Worm (Caenorhabditis elegans) whole organism, early embryonic: ENCODE results near the gene perm-3.
"Not testable (repeated sequence)": the region's sequence is repeated elsewhere in the genome, so short reads cannot be mapped to it uniquely, and the experiment has no call there.

Experiments used
- B0310.2 ChIP-seq: sonication (generic microtip); optimal IDR thresholded peaks from 2 replicates; lab custom pipeline; 2016; ENCODE audit warnings: mild to moderate bottlenecking, missing genetic modification characterization, missing compliant biosample characterization
- F13C5.2 ChIP-seq: sonication (generic microtip); optimal IDR thresholded peaks from 2 replicates; lab custom pipeline; 2017; ENCODE audit warnings: mild to moderate bottlenecking, missing genetic modification characterization, inconsistent platforms, missing compliant biosample characterization
- aly-1 ChIP-seq: sonication (generic microtip); optimal IDR thresholded peaks from 2 replicates; lab custom pipeline; 2016; ENCODE audit warnings: missing genetic modification characterization, missing compliant biosample characterization
- ama-1 ChIP-seq: fragments of 150-350 bp; optimal IDR thresholded peaks from 2 replicates; lab custom pipeline; 2014
- ceh-13 ChIP-seq: fragments of 200-800 bp; sonication (Bioruptor generic); optimal IDR thresholded peaks from 2 replicates; lab custom pipeline; 2018; ENCODE audit warnings: mild to moderate bottlenecking, missing genetic modification characterization, missing compliant biosample characterization
- ceh-36 ChIP-seq: sonication (generic microtip); optimal IDR thresholded peaks from 2 replicates; lab custom pipeline; 2016; ENCODE audit warnings: missing genetic modification characterization, inconsistent platforms, missing compliant biosample characterization
- ets-7 ChIP-seq: sonication (generic microtip); optimal IDR thresholded peaks from 2 replicates; lab custom pipeline; 2016; ENCODE audit warnings: missing genotype, missing genetic modification characterization, missing compliant biosample characterization
- flt-1 ChIP-seq: fragments of 200-800 bp; sonication (Bioruptor generic); IDR thresholded peaks from 2 replicates; pipeline ENCODE4 v1.3.6; 2022; ENCODE audit warnings: missing genetic modification characterization, missing compliant biosample characterization
- hmbx-1 ChIP-seq: sonication (generic microtip); optimal IDR thresholded peaks from 2 replicates; lab custom pipeline; 2016; ENCODE audit warnings: mild to moderate bottlenecking, missing genetic modification characterization, missing compliant biosample characterization
- hmg-4 ChIP-seq: fragments of 200-800 bp; sonication (Bioruptor generic); optimal IDR thresholded peaks from 2 replicates; lab custom pipeline; 2018; ENCODE audit warnings: mild to moderate bottlenecking, missing genetic modification characterization, missing compliant biosample characterization
- hnd-1 ChIP-seq: sonication (generic microtip); optimal IDR thresholded peaks from 2 replicates; lab custom pipeline; 2016; ENCODE audit warnings: missing genetic modification characterization, missing compliant biosample characterization
- pes-1 ChIP-seq: fragments of 200-800 bp; sonication (Bioruptor generic); IDR thresholded peaks from 2 replicates; pipeline ENCODE4 v1.3.6; 2022; ENCODE audit warnings: missing genetic modification reagents, missing genetic modification characterization, missing compliant biosample characterization
- scrt-1 ChIP-seq: fragments of 200-800 bp; sonication (Bioruptor generic); IDR thresholded peaks from 2 replicates; pipeline ENCODE4 v1.3.6; 2022; ENCODE audit warnings: missing genetic modification characterization, missing compliant biosample characterization
- sea-1 ChIP-seq: fragments of 200-800 bp; sonication (Bioruptor generic); conservative IDR thresholded peaks from 2 replicates; pipeline ENCODE4 v1.3.6; 2022; ENCODE audit warnings: missing genetic modification characterization, missing compliant biosample characterization
- tbx-11 ChIP-seq: fragments of 200-800 bp; sonication (Bioruptor generic); IDR thresholded peaks from 2 replicates; pipeline ENCODE4 v1.3.6; 2022; ENCODE audit warnings: missing genetic modification characterization, missing compliant biosample characterization
- tbx-37 ChIP-seq: fragments of 200-800 bp; sonication (Bioruptor generic); conservative IDR thresholded peaks from 2 replicates; pipeline ENCODE4 v1.3.6; 2022; ENCODE audit warnings: missing genetic modification reagents, missing genetic modification characterization, missing compliant biosample characterization
- tra-4 ChIP-seq: sonication (generic microtip); optimal IDR thresholded peaks from 2 replicates; lab custom pipeline; 2017; ENCODE audit warnings: missing genetic modification characterization, missing compliant biosample characterization

Gene perm-3

DNA sequence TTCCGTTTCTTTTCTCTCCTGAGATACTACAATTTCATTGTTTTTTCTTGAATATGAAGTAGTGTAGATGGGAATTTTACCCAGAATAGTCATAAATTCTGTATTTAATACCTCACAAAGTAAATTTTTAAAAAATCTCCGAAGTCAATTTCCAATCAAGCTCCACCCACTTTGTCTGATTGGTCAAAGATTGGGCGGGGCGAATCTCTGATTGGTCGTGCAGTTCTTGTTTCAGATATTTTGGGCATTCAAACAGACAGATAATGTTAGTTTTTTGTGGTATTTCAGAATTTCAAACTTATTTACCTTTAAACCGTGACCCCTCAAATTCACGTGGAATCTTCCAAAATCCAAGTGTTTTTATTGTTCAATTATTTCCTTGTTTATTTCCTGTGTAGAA is 34.1 kb downstream of the perm-3 start, which contains the start of gene F41H10.5:
Gene F41H10.5, plus strand, starts transcription at position 375 of the 400 bp plus-strand sequence.
- TF ChIP-seq pes-1 (no peak), hnd-1 (tag; lab: Kevin White, UChicago) (no peak), ets-7 (tag; lab: Kevin White, UChicago) (no peak), ama-1 (no peak), B0310.2 (no peak), tbx-37 (GFP tag; lab: Robert Waterston, UW) (no peak), sea-1 (GFP tag; lab: Robert Waterston, UW) (no peak), ceh-13 (GFP tag; lab: Kevin White, UChicago) (no peak), aly-1 (no peak), hmg-4 (no peak), tra-4 (no peak), tbx-11 (no peak), ceh-36 (tag; lab: Kevin White, UChicago) (no peak), F13C5.2 (tag; lab: Kevin White, UChicago) (no peak), hmbx-1 (tag; lab: Kevin White, UChicago) (no peak), flt-1 (GFP tag; lab: Robert Waterston, UW) (no peak)

ce11 chrIV:5354564-5354963 is 40.0 kb downstream of the perm-3 start:
- no peak for TF ChIP-seq hnd-1 (tag; lab: Kevin White, UChicago)

- no peak for TF ChIP-seq flt-1 (GFP tag; lab: Robert Waterston, UW)
- 0 out of 2 replicates have a peak, but pooled peaks have one; percentile 41 for TF ChIP-seq pes-1
Observed at ce11 chrIV:5354124-5354523, 40.5 kb downstream of the perm-3 start, which contains the start of gene Y4C6B.1. Y4C6B.1 (plus strand) TSS chrIV:5354488.

ce11 chrIV:5353364-5353763 is 41.2 kb downstream of the perm-3 start, which contains the start of gene Y4C6B.7:
Y4C6B.7 (minus strand) TSS chrIV:5353464.
- TF ChIP-seq hmbx-1 (tag; lab: Kevin White, UChicago) (no peak), pes-1 (no peak), tbx-11 (no peak), flt-1 (GFP tag; lab: Robert Waterston, UW) (no peak), scrt-1 (GFP tag; lab: Robert Waterston, UW) (no peak), ceh-36 (tag; lab: Kevin White, UChicago) (no peak), hnd-1 (tag; lab: Kevin White, UChicago) (no peak), ets-7 (tag; lab: Kevin White, UChicago) (no peak), hmg-4 (no peak), ama-1 (no peak), tra-4 (no peak), aly-1 (no peak), B0310.2 (no peak)

ce11 chrIV:5350480-5351193 is 44.0 kb downstream of the perm-3 start, which contains the start of gene gba-4:
gba-4 (minus strand) TSS chrIV:5350897.
- not testable (repeated sequence) for TF ChIP-seq aly-1; hmbx-1 (tag; lab: Kevin White, UChicago); tbx-11

DNA sequence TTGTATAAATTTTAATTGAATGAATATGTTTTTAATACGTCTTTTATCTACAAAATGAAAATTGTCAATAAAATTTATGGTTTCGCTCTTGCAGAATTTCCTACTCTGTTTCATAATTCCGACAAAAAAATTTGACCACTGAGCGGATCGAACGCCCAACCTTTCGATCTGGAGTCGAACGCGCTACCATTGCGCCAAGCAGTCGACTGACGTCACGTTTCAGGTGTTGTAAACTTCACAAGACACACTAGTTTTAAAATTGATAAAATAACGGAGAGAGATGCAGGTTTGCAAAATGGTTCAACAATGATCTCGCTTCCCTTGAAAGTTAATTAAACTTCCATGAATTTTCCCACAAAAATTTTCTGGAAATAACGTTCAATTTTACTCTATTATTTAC is 50.4 kb downstream of the perm-3 start:
- TF ChIP-seq ceh-36 (tag; lab: Kevin White, UChicago) (no peak), ama-1 (no peak), B0310.2 (no peak), F13C5.2 (tag; lab: Kevin White, UChicago) (no peak), sea-1 (GFP tag; lab: Robert Waterston, UW) (no peak), aly-1 (no peak), pes-1 (no peak), ets-7 (tag; lab: Kevin White, UChicago) (no peak), hmg-4 (no peak), tbx-37 (GFP tag; lab: Robert Waterston, UW) (no peak), flt-1 (GFP tag; lab: Robert Waterston, UW) (no peak)
